Fruit fly (Drosophila melanogaster): ENCODE results near the gene Ca-beta.

Gene Ca-beta

DNA sequence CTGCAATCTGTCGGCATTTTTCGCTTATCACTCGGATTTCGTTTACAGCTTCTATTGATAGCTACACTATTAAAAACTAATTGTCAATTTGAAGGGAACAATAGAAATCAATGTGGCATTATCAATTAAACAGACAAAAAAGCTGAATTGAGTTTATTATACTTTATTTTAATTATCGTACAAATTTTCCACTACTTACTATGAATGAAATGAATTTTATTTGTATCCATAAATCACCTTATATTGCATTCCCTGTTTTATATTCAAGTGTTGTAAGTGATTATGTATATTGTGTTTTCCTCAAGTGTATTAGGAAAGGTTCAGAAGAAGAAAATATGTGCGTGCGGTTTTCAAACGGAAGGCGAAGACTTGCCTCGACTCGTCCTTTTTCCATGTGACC lies 40.6 kb upstream of the Ca-beta start (continued):
- TF ChIP-seq crp (GFP tag; optimal IDR thresholded peaks at IDR 0.05) (no peak), caup (GFP tag; optimal IDR thresholded peaks at IDR 0.05; ENCODE audit: severe bottlenecking) (no peak), seq (GFP tag; IDR thresholded peaks at IDR 0.05) (no peak), CG11504 (tag; optimal IDR thresholded peaks at IDR 0.05) (peak; percentile 69), gcm (GFP tag; optimal IDR thresholded peaks at IDR 0.05) (no peak), Dfd (GFP tag; optimal IDR thresholded peaks at IDR 0.05) (no peak), Max (GFP tag; optimal IDR thresholded peaks at IDR 0.05) (no peak), CoRest (tag; optimal IDR thresholded peaks at IDR 0.05) (peak; percentile 34), CG12769 (tag; optimal IDR thresholded peaks at IDR 0.05) (peak; percentile 9), CG13287 (GFP tag; IDR thresholded peaks at IDR 0.05; ENCODE audit: partially characterized antibody) (no peak), CG13894 (tag; optimal IDR thresholded peaks at IDR 0.05) (no peak), Dll (GFP tag; IDR thresholded peaks at IDR 0.05; ENCODE audit: partially characterized antibody) (no peak), aop (GFP tag; IDR thresholded peaks at IDR 0.05) (no peak), MTF-1 (GFP tag; optimal IDR thresholded peaks at IDR 0.05; ENCODE audit: borderline replicate concordance) (no peak), Dp (GFP tag; optimal IDR thresholded peaks at IDR 0.05) (no peak), ems (GFP tag; optimal IDR thresholded peaks at IDR 0.05) (no peak), onecut (GFP tag; IDR thresholded peaks at IDR 0.05) (no peak), wdn (GFP tag; IDR thresholded peaks at IDR 0.05) (no peak), gsb-n (tag; optimal IDR thresholded peaks at IDR 0.05) (no peak), Hand (GFP tag; optimal IDR thresholded peaks at IDR 0.05) (no peak), ham (GFP tag; IDR thresholded peaks at IDR 0.05) (no peak), fru (optimal IDR thresholded peaks at IDR 0.05) (no peak), nom (GFP tag; optimal IDR thresholded peaks at IDR 0.05) (no peak), trem (tag; optimal IDR thresholded peaks at IDR 0.05) (no peak), gem (tag; optimal IDR thresholded peaks at IDR 0.05) (peak; percentile 58), zen (tag; optimal IDR thresholded peaks at IDR 0.05) (no peak), z (GFP tag; IDR thresholded peaks at IDR 0.05) (no peak), fd64A (GFP tag; optimal IDR thresholded peaks at IDR 0.05) (no peak), tup (GFP tag; optimal IDR thresholded peaks at IDR 0.05) (no peak), bowl (GFP tag; IDR thresholded peaks at IDR 0.05) (no peak), chn (GFP tag; optimal IDR thresholded peaks at IDR 0.05) (no peak), CG8281 (tag; optimal IDR thresholded peaks at IDR 0.05) (no peak), YL-1 (GFP tag; optimal IDR thresholded peaks at IDR 0.05) (no peak), CG9817 (tag; optimal IDR thresholded peaks at IDR 0.05) (no peak), kah (GFP tag; optimal IDR thresholded peaks at IDR 0.05) (no peak), CG10431 (GFP tag; optimal IDR thresholded peaks at IDR 0.05) (no peak), klu (GFP tag; IDR thresholded peaks at IDR 0.05) (no peak), toy (GFP tag; IDR thresholded peaks at IDR 0.05) (no peak), dysf (GFP tag; IDR thresholded peaks at IDR 0.05) (no peak), CG2120 (GFP tag; optimal IDR thresholded peaks at IDR 0.05) (peak; percentile 26), HmgZ (tag; optimal IDR thresholded peaks at IDR 0.05) (no peak), CG30403 (GFP tag; optimal IDR thresholded peaks at IDR 0.05) (peak; percentile 21), D19A (tag; optimal IDR thresholded peaks at IDR 0.05) (peak; percentile 50), CG1792 (GFP tag; optimal IDR thresholded peaks at IDR 0.05) (no peak), CG12391 (tag; optimal IDR thresholded peaks at IDR 0.05) (peak; percentile 27), CG31224 (GFP tag; IDR thresholded peaks at IDR 0.05) (no peak), CG4854 (GFP tag; optimal IDR thresholded peaks at IDR 0.05) (no peak), CG11093 (GFP tag; IDR thresholded peaks at IDR 0.05) (no peak), CG14667 (GFP tag; IDR thresholded peaks at IDR 0.05) (no peak), Atf3 (GFP tag; optimal IDR thresholded peaks at IDR 0.05) (no peak), NK7.1 (GFP tag; optimal IDR thresholded peaks at IDR 0.05) (no peak), eve (GFP tag; optimal IDR thresholded peaks at IDR 0.05) (no peak)
